Fruit fly (Drosophila melanogaster) whole organism, embryonic: ENCODE measurements around the gene mus201.

Source experiments
- CG11696 ChIP-seq: fragments of 200-800 bp; sonication (Bioruptor generic); IDR thresholded peaks from 2 replicates; pipeline ENCODE4 v1.3.6; 2022; ENCODE audit warnings: missing biosample characterization, missing genetic modification characterization
- CG11723 ChIP-seq: fragments of 200-800 bp; sonication (Bioruptor generic); optimal IDR thresholded peaks from 2 replicates; lab custom pipeline; 2017; ENCODE audit warnings: missing biosample characterization, mild to moderate bottlenecking, missing genetic modification characterization
- CG12299 ChIP-seq: fragments of 200-800 bp; sonication (Bioruptor generic); optimal IDR thresholded peaks from 2 replicates; lab custom pipeline; 2018; ENCODE audit warnings: missing biosample characterization, mild to moderate bottlenecking, missing genetic modification characterization
- CG12769 ChIP-seq: fragments of 200-800 bp; sonication (Bioruptor generic); optimal IDR thresholded peaks from 2 replicates; lab custom pipeline; 2019; ENCODE audit warnings: missing biosample characterization, mild to moderate bottlenecking, missing genetic modification characterization, moderate library complexity
- CG12942 ChIP-seq: fragments of 200-800 bp; sonication (Bioruptor generic); optimal IDR thresholded peaks from 3 replicates; lab custom pipeline; 2016; ENCODE audit warnings: missing biosample characterization, missing genetic modification characterization
- CG14860 ChIP-seq: fragments of 200-800 bp; sonication (Bioruptor generic); IDR thresholded peaks from 3 replicates; pipeline ENCODE4 v1.3.6; 2022; ENCODE audit warnings: missing biosample characterization, missing genetic modification characterization; ENCODE audit not compliant: partially characterized antibody
- CG17186 ChIP-seq: fragments of 200-800 bp; sonication (Bioruptor generic); optimal IDR thresholded peaks from 3 replicates; lab custom pipeline; 2017; ENCODE audit warnings: missing biosample characterization, missing genetic modification reagents, missing genetic modification characterization
- CG17802 ChIP-seq: fragments of 200-800 bp; sonication (Bioruptor generic); optimal IDR thresholded peaks from 2 replicates; lab custom pipeline; 2018; ENCODE audit warnings: missing biosample characterization, mild to moderate bottlenecking, missing genetic modification characterization, moderate library complexity
- CG18476 ChIP-seq: fragments of 200-800 bp; sonication (Bioruptor generic); optimal IDR thresholded peaks from 2 replicates; lab custom pipeline; 2016; ENCODE audit warnings: missing biosample characterization, mild to moderate bottlenecking, missing genetic modification characterization
- CG3065 ChIP-seq: fragments of 200-800 bp; sonication (Bioruptor generic); optimal IDR thresholded peaks from 2 replicates; lab custom pipeline; 2016; ENCODE audit warnings: missing biosample characterization, missing genetic modification characterization
- CG31388 ChIP-seq: fragments of 200-800 bp; sonication (Bioruptor generic); optimal IDR thresholded peaks from 2 replicates; lab custom pipeline; 2016; ENCODE audit warnings: missing biosample characterization, missing genetic modification characterization
- CG31441 ChIP-seq: fragments of 200-800 bp; sonication (Bioruptor generic); IDR thresholded peaks from 2 replicates; pipeline ENCODE4 v1.3.6; 2022; ENCODE audit warnings: missing biosample characterization, missing genetic modification characterization
- CG34376 ChIP-seq: fragments of 200-800 bp; sonication (Bioruptor generic); optimal IDR thresholded peaks from 2 replicates; lab custom pipeline; 2018; ENCODE audit warnings: missing biosample characterization, mild to moderate bottlenecking, missing genetic modification characterization
- CG4820 ChIP-seq: fragments of 200-800 bp; sonication (Bioruptor generic); optimal IDR thresholded peaks from 3 replicates; lab custom pipeline; 2016; ENCODE audit warnings: missing biosample characterization, missing genetic modification characterization
- CG5180 ChIP-seq: fragments of 200-800 bp; sonication (Bioruptor generic); optimal IDR thresholded peaks from 3 replicates; lab custom pipeline; 2017; ENCODE audit warnings: missing biosample characterization, missing genetic modification characterization, mild to moderate bottlenecking, moderate library complexity, missing genetic modification reagents
- CG6272 ChIP-seq: fragments of 200-800 bp; sonication (Bioruptor generic); IDR thresholded peaks from 2 replicates; pipeline ENCODE4 v1.3.6; 2022; ENCODE audit warnings: missing biosample characterization, missing genetic modification characterization
- CG8281 ChIP-seq: fragments of 200-800 bp; sonication (Bioruptor generic); optimal IDR thresholded peaks from 2 replicates; lab custom pipeline; 2018; ENCODE audit warnings: missing biosample characterization, mild to moderate bottlenecking, missing genetic modification characterization, moderate library complexity
- CG9797 ChIP-seq: fragments of 200-800 bp; sonication (Bioruptor generic); optimal IDR thresholded peaks from 3 replicates; lab custom pipeline; 2018; ENCODE audit warnings: missing biosample characterization, mild to moderate bottlenecking, missing genetic modification characterization
- CG9817 ChIP-seq: fragments of 200-800 bp; sonication (Bioruptor generic); optimal IDR thresholded peaks from 2 replicates; lab custom pipeline; 2018; ENCODE audit warnings: missing biosample characterization, mild to moderate bottlenecking, missing genetic modification characterization, moderate library complexity
- Camta ChIP-seq: fragments of 200-800 bp; sonication (Bioruptor generic); optimal IDR thresholded peaks from 2 replicates; lab custom pipeline; 2016; ENCODE audit warnings: missing biosample characterization, missing genetic modification characterization
- Dad ChIP-seq: fragments of 200-800 bp; sonication (Bioruptor generic); optimal IDR thresholded peaks from 3 replicates; lab custom pipeline; 2016; ENCODE audit warnings: missing biosample characterization, missing genetic modification characterization
- Dip3 ChIP-seq: fragments of 200-800 bp; sonication (Bioruptor generic); optimal IDR thresholded peaks from 3 replicates; lab custom pipeline; 2016; ENCODE audit warnings: missing biosample characterization, missing genetic modification characterization
- Doc2 ChIP-seq: fragments of 200-800 bp; sonication (Bioruptor generic); IDR thresholded peaks from 2 replicates; pipeline ENCODE4 v1.3.6; 2022; ENCODE audit warnings: missing biosample characterization, missing genetic modification characterization
- Ets65A ChIP-seq: fragments of 200-800 bp; sonication (Bioruptor generic); peaks from one replicate; lab custom pipeline; 2016; ENCODE audit warnings: missing biosample characterization, missing genetic modification characterization
- Lpt ChIP-seq: fragments of >200 bp; optimal IDR thresholded peaks from 2 replicates; lab custom pipeline; 2018; ENCODE audit warnings: missing biosample characterization, missing genetic modification characterization
- NFAT ChIP-seq: fragments of 200-800 bp; sonication (Bioruptor generic); IDR thresholded peaks from 2 replicates; pipeline ENCODE4 v1.3.6; 2022; ENCODE audit warnings: missing biosample characterization, missing genetic modification characterization
- Oli ChIP-seq: fragments of 200-800 bp; sonication (Bioruptor generic); optimal IDR thresholded peaks from 2 replicates; lab custom pipeline; 2018; ENCODE audit warnings: missing biosample characterization, mild to moderate bottlenecking, missing genetic modification characterization, moderate library complexity
- Taf1 ChIP-seq: fragments of 200-800 bp; sonication (Bioruptor generic); IDR thresholded peaks from 2 replicates; pipeline ENCODE4 v1.3.6; 2022; ENCODE audit warnings: missing biosample characterization, missing genetic modification characterization
- ac ChIP-seq: fragments of 200-800 bp; sonication (Bioruptor generic); optimal IDR thresholded peaks from 3 replicates; lab custom pipeline; 2017; ENCODE audit warnings: missing biosample characterization, mild to moderate bottlenecking, missing genetic modification characterization
- amos ChIP-seq: fragments of 200-800 bp; sonication (Bioruptor generic); IDR thresholded peaks from 2 replicates; pipeline ENCODE4 v1.3.6; 2022; ENCODE audit warnings: missing biosample characterization, missing genetic modification characterization; ENCODE audit not compliant: partially characterized antibody
- ara ChIP-seq: fragments of 200-800 bp; sonication (Bioruptor generic); IDR thresholded peaks from 2 replicates; pipeline ENCODE4 v1.3.6; 2022; ENCODE audit warnings: missing biosample characterization, missing genetic modification characterization
- bab2 ChIP-seq: fragments of 200-800 bp; sonication (Bioruptor generic); optimal IDR thresholded peaks from 2 replicates; lab custom pipeline; 2016; ENCODE audit warnings: missing biosample characterization, missing genetic modification characterization
- cg ChIP-seq: fragments of 200-800 bp; sonication (Bioruptor generic); optimal IDR thresholded peaks from 3 replicates; lab custom pipeline; 2019; ENCODE audit warnings: missing biosample characterization, mild to moderate bottlenecking, missing genetic modification characterization, moderate library complexity
- chif ChIP-seq, 2 experiments: fragments of 200-800 bp; sonication (Bioruptor generic); optimal IDR thresholded peaks; 3 replicates each; lab custom pipeline; 2016; ENCODE audit warnings: missing biosample characterization in 2 of 2, missing genetic modification characterization in 2 of 2
- corto ChIP-seq: fragments of 200-800 bp; sonication (Bioruptor generic); optimal IDR thresholded peaks from 2 replicates; lab custom pipeline; 2016; ENCODE audit warnings: missing biosample characterization, mild to moderate bottlenecking, missing genetic modification characterization, moderate library complexity
- dpn ChIP-seq, 2 experiments: fragments of 200-800 bp; sonication (Bioruptor generic); optimal IDR thresholded peaks; 3 replicates each; lab custom pipeline; 2016; ENCODE audit warnings: missing biosample characterization in 2 of 2, missing genetic modification characterization in 2 of 2
- ewg ChIP-seq: fragments of 200-800 bp; sonication (Bioruptor generic); optimal IDR thresholded peaks from 3 replicates; lab custom pipeline; 2017; ENCODE audit warnings: mild to moderate bottlenecking, missing biosample characterization, missing genetic modification reagents, missing genetic modification characterization
- exex ChIP-seq: fragments of 200-800 bp; sonication (Bioruptor generic); optimal IDR thresholded peaks from 4 replicates; lab custom pipeline; 2018; ENCODE audit warnings: missing biosample characterization, mild to moderate bottlenecking, missing genetic modification characterization, moderate library complexity
- eyg ChIP-seq: fragments of 200-800 bp; sonication (Bioruptor generic); optimal IDR thresholded peaks from 3 replicates; lab custom pipeline; 2016; ENCODE audit warnings: missing biosample characterization, missing genetic modification characterization
- hb ChIP-seq: fragments of 200-800 bp; sonication (Bioruptor generic); IDR thresholded peaks from 3 replicates; pipeline ENCODE4 v1.3.6; 2022; ENCODE audit warnings: missing biosample characterization, missing genetic modification characterization; ENCODE audit not compliant: partially characterized antibody
- inv ChIP-seq: fragments of 200-800 bp; sonication (Bioruptor generic); IDR thresholded peaks from 2 replicates; pipeline ENCODE4 v1.3.6; 2022; ENCODE audit warnings: missing biosample characterization, missing genetic modification characterization; ENCODE audit not compliant: partially characterized antibody
- lbe ChIP-seq: fragments of 200-800 bp; sonication (Bioruptor generic); optimal IDR thresholded peaks from 2 replicates; lab custom pipeline; 2016; ENCODE audit warnings: missing biosample characterization, mild to moderate bottlenecking, missing genetic modification characterization
- onecut ChIP-seq: fragments of 200-800 bp; sonication (Bioruptor generic); IDR thresholded peaks from 2 replicates; pipeline ENCODE4 v1.3.6; 2022; ENCODE audit warnings: missing biosample characterization, missing genetic modification characterization
- pum ChIP-seq: fragments of 200-800 bp; sonication (Bioruptor generic); optimal IDR thresholded peaks from 2 replicates; lab custom pipeline; 2016; ENCODE audit warnings: missing biosample characterization, missing genetic modification characterization
- pzg ChIP-seq: fragments of 200-800 bp; sonication (Bioruptor generic); optimal IDR thresholded peaks from 3 replicates; lab custom pipeline; 2018; ENCODE audit warnings: missing biosample characterization, mild to moderate bottlenecking, missing genetic modification characterization, moderate library complexity
- slbo ChIP-seq: fragments of 200-800 bp; sonication (Bioruptor generic); IDR thresholded peaks from 2 replicates; pipeline ENCODE4 v1.3.6; 2022; ENCODE audit warnings: missing biosample characterization, missing genetic modification characterization
- sqz ChIP-seq: fragments of 200-800 bp; sonication (Bioruptor generic); optimal IDR thresholded peaks from 3 replicates; lab custom pipeline; 2018; ENCODE audit warnings: missing biosample characterization, mild to moderate bottlenecking, missing genetic modification characterization
- trem ChIP-seq: fragments of 200-800 bp; optimal IDR thresholded peaks from 3 replicates; lab custom pipeline; 2019; ENCODE audit warnings: missing biosample characterization, mild to moderate bottlenecking, missing genetic modification characterization, moderate library complexity
- vfl ChIP-seq: fragments of 200-800 bp; sonication (Bioruptor generic); optimal IDR thresholded peaks from 2 replicates; lab custom pipeline; 2016; ENCODE audit warnings: missing biosample characterization, missing genetic modification characterization
- yki ChIP-seq: fragments of >200 bp; optimal IDR thresholded peaks from 3 replicates; lab custom pipeline; 2018

mus201 gene

DNA sequence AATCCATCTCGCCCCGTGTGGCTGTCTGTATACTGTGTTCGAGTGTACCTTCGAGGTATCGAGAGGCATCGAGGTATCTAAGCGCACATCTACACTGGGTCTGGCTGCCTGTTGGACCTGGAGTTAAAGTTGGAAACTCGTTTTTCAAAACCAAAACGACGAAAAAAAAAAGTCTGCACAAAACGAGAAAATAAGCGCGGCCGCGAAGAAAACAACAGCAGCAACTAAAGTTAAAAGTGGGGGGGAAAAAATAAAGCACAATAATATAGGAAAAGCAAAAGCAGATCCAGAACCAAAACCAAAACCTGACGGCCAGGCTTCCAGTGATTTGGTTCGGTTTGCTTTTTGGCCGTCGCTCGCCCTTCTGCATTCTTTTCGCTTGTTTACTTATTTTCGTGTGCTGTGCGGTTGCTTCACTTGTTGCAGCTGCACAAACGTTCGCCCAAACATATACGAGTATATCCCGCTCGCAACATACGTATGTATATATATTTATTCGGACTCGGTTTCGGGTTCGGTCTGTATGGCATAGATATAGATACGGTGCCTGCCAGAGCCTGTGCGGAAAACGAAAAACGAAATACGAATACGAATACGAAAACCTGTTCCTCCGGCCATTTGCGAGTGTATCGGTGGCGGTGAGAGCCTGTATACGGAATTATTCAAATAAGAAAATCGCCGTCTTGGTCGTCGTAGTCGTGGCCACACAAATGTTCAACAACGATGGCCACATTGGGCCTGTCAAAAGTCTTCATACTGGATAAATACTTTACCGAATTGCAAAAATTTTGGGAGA, 41.1 kb downstream of the mus201 start (continued):
- TF ChIP-seq sqz (GFP tag; lab: Kevin White, UChicago) (peak; percentile 23), amos (GFP tag; lab: Robert Waterston, UW) (no peak), trem (tag; lab: Kevin White, UChicago) (no peak), ewg (no peak), CG14860 (no peak), ara (GFP tag; lab: Robert Waterston, UW) (no peak), CG9817 (no peak), exex (tag; lab: Kevin White, UChicago) (no peak), Camta (GFP tag; lab: Kevin White, UChicago) (no peak), pzg (no peak), CG12942 (no peak), vfl (GFP tag; lab: Kevin White, UChicago) (no peak), CG17186 (GFP tag; lab: Kevin White, UChicago) (no peak), lbe (GFP tag; lab: Kevin White, UChicago) (peak; percentile 36), ac (GFP tag; lab: Kevin White, UChicago) (peak; percentile 0), bab2 (GFP tag; lab: Kevin White, UChicago) (no peak), CG11723 (GFP tag; lab: Kevin White, UChicago) (no peak), NFAT (GFP tag; lab: Robert Waterston, UW) (no peak), CG18476 (GFP tag; lab: Kevin White, UChicago) (no peak), corto (peak; percentile 54), CG12299 (tag; lab: Kevin White, UChicago) (no peak), dpn (GFP tag; optimal IDR thresholded peaks at IDR 0.05; lab: Kevin White, UChicago) (no peak), Dad (GFP tag; lab: Kevin White, UChicago) (no peak), hb (no peak), CG11696 (GFP tag; lab: Robert Waterston, UW) (no peak), Taf1 (GFP tag; lab: Robert Waterston, UW) (no peak), CG8281 (tag; lab: Kevin White, UChicago) (no peak), CG6272 (no peak), cg (GFP tag; lab: Kevin White, UChicago) (peak; percentile 33), chif (GFP tag; optimal IDR thresholded peaks at IDR 0.05; lab: Kevin White, UChicago) (no peak), CG3065 (GFP tag; lab: Kevin White, UChicago) (no peak), CG12769 (tag; lab: Kevin White, UChicago) (peak; percentile 41), onecut (GFP tag; lab: Robert Waterston, UW) (no peak), Ets65A (GFP tag; lab: Kevin White, UChicago) (peak; percentile 9), CG4820 (GFP tag; lab: Kevin White, UChicago) (no peak), Oli (tag; lab: Kevin White, UChicago) (no peak), pum (GFP tag; lab: Kevin White, UChicago) (no peak), CG17802 (tag; lab: Kevin White, UChicago) (no peak), Lpt (no peak), CG31388 (GFP tag; lab: Kevin White, UChicago) (no peak), eyg (no peak), CG5180 (peak; percentile 3), CG9797 (GFP tag; lab: Kevin White, UChicago) (no peak), slbo (GFP tag; lab: Robert Waterston, UW) (no peak), yki (no peak), Doc2 (GFP tag; lab: Robert Waterston, UW) (no peak), inv (GFP tag; lab: Robert Waterston, UW) (no peak), CG31441 (GFP tag; lab: Robert Waterston, UW) (no peak), Dip3 (no peak), CG34376 (GFP tag; lab: Kevin White, UChicago) (no peak)
